Worm (Caenorhabditis elegans): ENCODE measurements around the gene B0272.4.

- TF ChIP-seq Y56A3A.18 (GFP tag; IDR thresholded peaks at IDR 0.05) (no peak), egrh-3 (GFP tag; IDR thresholded peaks at IDR 0.05) (no peak), pbrm-1 (GFP tag; IDR thresholded peaks at IDR 0.05) (no peak), unc-62 (GFP tag; optimal IDR thresholded peaks at IDR 0.05) (no peak), B0019.2 (GFP tag; conservative IDR thresholded peaks at IDR 0.05) (no peak), dpl-1 (GFP tag; optimal IDR thresholded peaks at IDR 0.05) (no peak)
Measured at ce11 chrX:9476752-9477151, 48.5 kb downstream of the B0272.4 start.

Measured in whole organism, young adult.